Fruit fly (Drosophila melanogaster) whole organism, embryonic: ENCODE measurements around the gene Unc50.

Experiments
- CG1024 ChIP-seq: fragments of 200-800 bp; sonication (Bioruptor generic); IDR thresholded peaks from 2 replicates; pipeline ENCODE4 v1.3.6; 2022; ENCODE audit warnings: missing biosample characterization, missing genetic modification characterization
- CG10267 ChIP-seq: fragments of 200-800 bp; sonication (Bioruptor generic); optimal IDR thresholded peaks from 2 replicates; lab custom pipeline; 2018; ENCODE audit warnings: missing biosample characterization, mild to moderate bottlenecking, missing genetic modification characterization, moderate library complexity
- CG10543 ChIP-seq: fragments of 200-800 bp; sonication (Bioruptor generic); optimal IDR thresholded peaks from 3 replicates; lab custom pipeline; 2017; ENCODE audit warnings: missing biosample characterization, mild to moderate bottlenecking, missing genetic modification characterization, moderate library complexity
- CG12942 ChIP-seq: fragments of 200-800 bp; sonication (Bioruptor generic); optimal IDR thresholded peaks from 3 replicates; lab custom pipeline; 2016; ENCODE audit warnings: missing biosample characterization, missing genetic modification characterization
- CG14014 ChIP-seq: fragments of 200-800 bp; sonication (Bioruptor generic); IDR thresholded peaks from 2 replicates; pipeline ENCODE4 v1.3.6; 2022; ENCODE audit warnings: missing biosample characterization, missing genetic modification characterization
- CG14441 ChIP-seq: fragments of 200-800 bp; sonication (Bioruptor generic); IDR thresholded peaks from 2 replicates; pipeline ENCODE4 v1.3.6; 2022; ENCODE audit warnings: missing biosample characterization, missing genetic modification characterization
- CG17385 ChIP-seq: fragments of 200-800 bp; sonication (Bioruptor generic); optimal IDR thresholded peaks from 3 replicates; lab custom pipeline; 2018; ENCODE audit warnings: missing biosample characterization, mild to moderate bottlenecking, missing genetic modification characterization
- CG2116 ChIP-seq: fragments of 200-800 bp; sonication (Bioruptor generic); optimal IDR thresholded peaks from 3 replicates; lab custom pipeline; 2018; ENCODE audit warnings: missing biosample characterization, mild to moderate bottlenecking, missing genetic modification characterization
- CG33557 ChIP-seq: fragments of 200-800 bp; sonication (Bioruptor generic); optimal IDR thresholded peaks from 2 replicates; lab custom pipeline; 2019; ENCODE audit warnings: missing biosample characterization, mild to moderate bottlenecking, missing genetic modification characterization, moderate library complexity
- CG5180 ChIP-seq: fragments of 200-800 bp; sonication (Bioruptor generic); optimal IDR thresholded peaks from 3 replicates; lab custom pipeline; 2017; ENCODE audit warnings: missing biosample characterization, missing genetic modification characterization, mild to moderate bottlenecking, moderate library complexity, missing genetic modification reagents
- CG5953 ChIP-seq: fragments of 200-800 bp; sonication (Bioruptor generic); IDR thresholded peaks from 2 replicates; pipeline ENCODE4 v1.3.6; 2022; ENCODE audit warnings: missing biosample characterization, missing genetic modification characterization
- CG7271 ChIP-seq: fragments of 200-800 bp; sonication (Bioruptor generic); optimal IDR thresholded peaks from 2 replicates; lab custom pipeline; 2018; ENCODE audit warnings: missing biosample characterization, mild to moderate bottlenecking, missing genetic modification characterization, moderate library complexity
- CG8281 ChIP-seq: fragments of 200-800 bp; sonication (Bioruptor generic); optimal IDR thresholded peaks from 2 replicates; lab custom pipeline; 2018; ENCODE audit warnings: missing biosample characterization, mild to moderate bottlenecking, missing genetic modification characterization, moderate library complexity
- CG9797 ChIP-seq: fragments of 200-800 bp; sonication (Bioruptor generic); optimal IDR thresholded peaks from 3 replicates; lab custom pipeline; 2018; ENCODE audit warnings: missing biosample characterization, mild to moderate bottlenecking, missing genetic modification characterization
- CTCF ChIP-seq: fragments of 200-800 bp; sonication (Bioruptor generic); optimal IDR thresholded peaks from 2 replicates; lab custom pipeline; 2017; ENCODE audit warnings: missing biosample characterization, mild to moderate bottlenecking, missing genetic modification characterization, moderate library complexity
- Dfd ChIP-seq, 2 experiments: fragments of >200 bp; optimal IDR thresholded peaks; 2 replicates each; lab custom pipeline; 2017; ENCODE audit warnings: missing biosample characterization in 2 of 2, missing genetic modification characterization in 2 of 2
- Doc3 ChIP-seq: fragments of 200-800 bp; sonication (Bioruptor generic); IDR thresholded peaks from 3 replicates; pipeline ENCODE4 v1.3.6; 2022; ENCODE audit warnings: missing biosample characterization, missing genetic modification characterization; ENCODE audit not compliant: partially characterized antibody
- Dp ChIP-seq: fragments of 200-800 bp; sonication (Bioruptor generic); optimal IDR thresholded peaks from 2 replicates; lab custom pipeline; 2018; ENCODE audit warnings: missing biosample characterization, mild to moderate bottlenecking, missing genetic modification characterization, moderate library complexity
- Dref ChIP-seq: fragments of 200-800 bp; sonication (Bioruptor generic); IDR thresholded peaks from 2 replicates; pipeline ENCODE4 v1.3.6; 2022; ENCODE audit warnings: missing biosample characterization, missing genetic modification characterization
- Fer1 ChIP-seq: fragments of 200-800 bp; sonication (Bioruptor generic); optimal IDR thresholded peaks from 2 replicates; lab custom pipeline; 2017; ENCODE audit warnings: missing biosample characterization, mild to moderate bottlenecking, missing genetic modification characterization
- HmgZ ChIP-seq: fragments of 200-800 bp; sonication (Bioruptor generic); optimal IDR thresholded peaks from 2 replicates; lab custom pipeline; 2018; ENCODE audit warnings: missing biosample characterization, mild to moderate bottlenecking, missing genetic modification characterization
- Hr78 ChIP-seq, 2 experiments: fragments of 200-800 bp in 1 of 2; fragments of >200 bp in 1 of 2; sonication (Bioruptor generic) in 1 of 2; optimal IDR thresholded peaks; 2 replicates each; lab custom pipeline; 2017 to 2019; ENCODE audit warnings: missing biosample characterization in 2 of 2, missing genetic modification characterization in 2 of 2, mild to moderate bottlenecking in 1 of 2, moderate library complexity in 1 of 2
- Myb ChIP-seq: fragments of 200-800 bp; sonication (Bioruptor generic); optimal IDR thresholded peaks from 2 replicates; lab custom pipeline; 2016; ENCODE audit warnings: missing biosample characterization, missing genetic modification characterization
- Nf-YA ChIP-seq: fragments of 200-800 bp; sonication (Bioruptor generic); IDR thresholded peaks from 2 replicates; pipeline ENCODE4 v1.3.6; 2022; ENCODE audit warnings: missing biosample characterization, missing genetic modification characterization
- Ptx1 ChIP-seq: fragments of 200-800 bp; sonication (Bioruptor generic); IDR thresholded peaks from 2 replicates; pipeline ENCODE4 v1.3.6; 2022; ENCODE audit warnings: missing biosample characterization, missing genetic modification characterization
- Six4 ChIP-seq: fragments of 200-800 bp; sonication (Bioruptor generic); optimal IDR thresholded peaks from 2 replicates; lab custom pipeline; 2016; ENCODE audit warnings: missing biosample characterization, missing genetic modification characterization
- Trl ChIP-seq, 3 experiments: fragments of >200 bp in 2 of 3; fragments of 200-800 bp in 1 of 3; sonication (Bioruptor generic) in 1 of 3; optimal IDR thresholded peaks; 2 replicates in 1 of 3; 3 replicates in 2 of 3; lab custom pipeline; 2016 to 2017; ENCODE audit warnings: missing biosample characterization in 1 of 3, missing genetic modification characterization in 1 of 3
- YL-1 ChIP-seq: fragments of 200-800 bp; sonication (Bioruptor generic); optimal IDR thresholded peaks from 3 replicates; lab custom pipeline; 2017; ENCODE audit warnings: missing biosample characterization, mild to moderate bottlenecking, missing genetic modification characterization
- ab ChIP-seq: fragments of 200-800 bp; sonication (Bioruptor generic); optimal IDR thresholded peaks from 2 replicates; lab custom pipeline; 2016; ENCODE audit warnings: missing biosample characterization, missing genetic modification characterization
- aop ChIP-seq: fragments of 200-800 bp; sonication (Bioruptor generic); IDR thresholded peaks from 2 replicates; pipeline ENCODE4 v1.3.6; 2022; ENCODE audit warnings: missing biosample characterization, missing genetic modification characterization
- ara ChIP-seq: fragments of 200-800 bp; sonication (Bioruptor generic); IDR thresholded peaks from 2 replicates; pipeline ENCODE4 v1.3.6; 2022; ENCODE audit warnings: missing biosample characterization, missing genetic modification characterization
- crp ChIP-seq, 2 experiments: fragments of 200-800 bp; sonication (Bioruptor generic); optimal IDR thresholded peaks; 2 replicates in 1 of 2; 3 replicates in 1 of 2; lab custom pipeline; 2017; ENCODE audit warnings: missing biosample characterization in 2 of 2, missing genetic modification characterization in 2 of 2, mild to moderate bottlenecking in 1 of 2, moderate library complexity in 1 of 2
- da ChIP-seq: fragments of 200-800 bp; sonication (Bioruptor generic); optimal IDR thresholded peaks from 2 replicates; lab custom pipeline; 2016; ENCODE audit warnings: missing biosample characterization, missing genetic modification characterization
- disco-r ChIP-seq: fragments of 200-800 bp; sonication (Bioruptor generic); optimal IDR thresholded peaks from 2 replicates; lab custom pipeline; 2016; ENCODE audit warnings: missing biosample characterization, missing genetic modification characterization
- eyg ChIP-seq: fragments of 200-800 bp; sonication (Bioruptor generic); optimal IDR thresholded peaks from 3 replicates; lab custom pipeline; 2016; ENCODE audit warnings: missing biosample characterization, missing genetic modification characterization
- gce ChIP-seq: fragments of 200-800 bp; sonication (Bioruptor generic); IDR thresholded peaks from 3 replicates; pipeline ENCODE4 v1.3.6; 2022; ENCODE audit warnings: missing biosample characterization, missing genetic modification characterization
- gfzf ChIP-seq: fragments of 200-800 bp; sonication (Bioruptor generic); optimal IDR thresholded peaks from 2 replicates; lab custom pipeline; 2016; ENCODE audit warnings: missing biosample characterization, mild to moderate bottlenecking, missing genetic modification characterization, moderate library complexity
- insv ChIP-seq, 2 experiments: fragments of 200-800 bp; sonication (Bioruptor generic); optimal IDR thresholded peaks; 3 replicates each; lab custom pipeline; 2016 to 2018; ENCODE audit warnings: missing biosample characterization in 2 of 2, missing genetic modification characterization in 2 of 2
- inv ChIP-seq: fragments of 200-800 bp; sonication (Bioruptor generic); IDR thresholded peaks from 2 replicates; pipeline ENCODE4 v1.3.6; 2022; ENCODE audit warnings: missing biosample characterization, missing genetic modification characterization; ENCODE audit not compliant: partially characterized antibody
- lbe ChIP-seq: fragments of 200-800 bp; sonication (Bioruptor generic); optimal IDR thresholded peaks from 2 replicates; lab custom pipeline; 2016; ENCODE audit warnings: missing biosample characterization, mild to moderate bottlenecking, missing genetic modification characterization
- lmd ChIP-seq: fragments of 200-800 bp; sonication (Bioruptor generic); IDR thresholded peaks from 2 replicates; pipeline ENCODE4 v1.3.6; 2022; ENCODE audit warnings: missing biosample characterization, missing genetic modification characterization
- phol ChIP-seq: fragments of 200-800 bp; sonication (Bioruptor generic); optimal IDR thresholded peaks from 3 replicates; lab custom pipeline; 2018; ENCODE audit warnings: missing biosample characterization, mild to moderate bottlenecking, missing genetic modification characterization, moderate library complexity
- pum ChIP-seq: fragments of 200-800 bp; sonication (Bioruptor generic); optimal IDR thresholded peaks from 2 replicates; lab custom pipeline; 2016; ENCODE audit warnings: missing biosample characterization, missing genetic modification characterization
- ranshi ChIP-seq: fragments of 200-800 bp; sonication (Bioruptor generic); IDR thresholded peaks from 2 replicates; pipeline ENCODE4 v1.3.6; 2022; ENCODE audit warnings: missing biosample characterization, missing genetic modification characterization
- sc ChIP-seq, 3 experiments: fragments of >200 bp in 2 of 3; fragments of 200-800 bp in 1 of 3; sonication (Bioruptor generic) in 1 of 3; optimal IDR thresholded peaks; 2 replicates in 2 of 3; 3 replicates in 1 of 3; lab custom pipeline; 2017; ENCODE audit warnings: mild to moderate bottlenecking in 1 of 3, missing biosample characterization in 1 of 3, missing genetic modification characterization in 1 of 3, missing genetic modification reagents in 1 of 3
- sens-2 ChIP-seq: fragments of 200-800 bp; sonication (Bioruptor generic); IDR thresholded peaks from 2 replicates; pipeline ENCODE4 v1.3.6; 2022; ENCODE audit warnings: missing biosample characterization, missing genetic modification characterization
- so ChIP-seq: fragments of 200-800 bp; sonication (Bioruptor generic); IDR thresholded peaks from 3 replicates; pipeline ENCODE4 v1.3.6; 2022; ENCODE audit warnings: missing biosample characterization, missing genetic modification characterization
- sr ChIP-seq: fragments of 200-800 bp; sonication (Bioruptor generic); IDR thresholded peaks from 3 replicates; pipeline ENCODE4 v1.3.6; 2022; ENCODE audit warnings: missing biosample characterization, missing genetic modification characterization
- ssp ChIP-seq: fragments of 200-800 bp; sonication (Bioruptor generic); IDR thresholded peaks from 2 replicates; pipeline ENCODE4 v1.3.6; 2022; ENCODE audit warnings: missing biosample characterization, missing genetic modification characterization
- stc ChIP-seq: fragments of 200-800 bp; sonication (Bioruptor generic); IDR thresholded peaks from 2 replicates; pipeline ENCODE4 v1.3.6; 2022; ENCODE audit warnings: missing biosample characterization, missing genetic modification characterization

Unc50 gene

DNA sequence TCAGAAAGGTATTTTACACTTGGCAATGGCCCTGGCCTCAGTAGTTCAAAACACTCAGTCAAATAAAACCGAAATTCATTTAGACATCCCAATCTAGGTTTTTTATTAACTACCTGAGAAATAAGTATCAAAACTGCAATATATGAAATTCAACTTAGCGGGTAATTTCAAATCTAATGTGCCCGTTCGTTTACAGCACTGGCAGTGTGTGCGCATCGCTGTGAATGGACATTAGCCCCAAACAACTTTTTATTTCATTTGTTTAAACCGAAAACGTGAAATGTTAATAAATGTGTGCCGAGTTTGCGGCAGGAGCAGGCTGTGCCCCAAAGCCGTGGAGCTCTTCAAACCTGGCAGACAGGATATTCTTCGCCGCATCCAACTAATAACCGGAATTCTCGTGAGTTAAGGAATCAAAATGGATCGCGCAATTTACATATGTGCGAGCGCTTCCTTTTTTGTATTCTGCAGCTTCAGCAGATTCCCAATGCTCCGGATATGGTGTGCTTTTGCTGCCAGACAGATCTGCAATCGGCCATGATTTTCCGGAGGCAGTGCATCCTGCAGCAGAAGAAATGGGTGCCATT lies 46.6 kb upstream of the Unc50 start, which contains the start of gene nom:
TSS of gene nom (plus strand) at position 213 of the 587 bp plus-strand sequence.
- no peak for TF ChIP-seq CTCF (GFP tag; lab: Kevin White, UChicago)
- TF ChIP-seq ab = no peak
- no peak for TF ChIP-seq YL-1 (GFP tag; lab: Kevin White, UChicago)
- no peak for TF ChIP-seq lbe (GFP tag; lab: Kevin White, UChicago)
- TF ChIP-seq pum (GFP tag; lab: Kevin White, UChicago) = no peak
- TF ChIP-seq Dfd (GFP tag; optimal IDR thresholded peaks at IDR 0.05; lab: Kevin White, UChicago) = no peak
- peak; percentile 89 for TF ChIP-seq CG10267 (tag; lab: Kevin White, UChicago)
- TF ChIP-seq Nf-YA (GFP tag; lab: Robert Waterston, UW) = no peak
- no peak for TF ChIP-seq so (GFP tag; lab: Robert Waterston, UW)
- no peak for TF ChIP-seq CG12942 (GFP tag; lab: Kevin White, UChicago)
- no peak for TF ChIP-seq eyg
- peak in 1 of 2 experiments; percentile 7 for TF ChIP-seq insv (GFP tag; optimal IDR thresholded peaks at IDR 0.05; lab: Kevin White, UChicago)
- no peak for TF ChIP-seq ranshi (GFP tag; lab: Robert Waterston, UW)
- TF ChIP-seq ara (GFP tag; lab: Robert Waterston, UW) = no peak
- TF ChIP-seq CG8281 (tag; lab: Kevin White, UChicago) = no peak
- TF ChIP-seq lmd = no peak
- no peak for TF ChIP-seq inv
- no peak for TF ChIP-seq CG2116
- peak in 1 of 2 experiments; percentile 22 for TF ChIP-seq crp (GFP tag; optimal IDR thresholded peaks at IDR 0.05; lab: Kevin White, UChicago)
- no peak for TF ChIP-seq CG10543 (GFP tag; lab: Kevin White, UChicago)
- TF ChIP-seq gce (GFP tag; lab: Robert Waterston, UW) = no peak
- TF ChIP-seq CG1024 (GFP tag; lab: Robert Waterston, UW) = no peak
- no peak for TF ChIP-seq ssp (GFP tag; lab: Robert Waterston, UW)
- TF ChIP-seq Fer1 = no peak
- no peak for TF ChIP-seq sc (optimal IDR thresholded peaks at IDR 0.05; lab: Kevin White, UChicago)
- no peak for TF ChIP-seq sc (GFP tag; optimal IDR thresholded peaks at IDR 0.05; lab: Kevin White, UChicago)
- TF ChIP-seq Hr78 (GFP tag; optimal IDR thresholded peaks at IDR 0.05; lab: Kevin White, UChicago) = no peak
- no peak for TF ChIP-seq stc (GFP tag; lab: Robert Waterston, UW)
- TF ChIP-seq Myb (GFP tag; lab: Kevin White, UChicago) = peak; percentile 88
- TF ChIP-seq CG7271 = no peak
- TF ChIP-seq aop (GFP tag; lab: Robert Waterston, UW) = no peak
- TF ChIP-seq Trl (optimal IDR thresholded peaks at IDR 0.05; lab: Kevin White, UChicago) = no peak
- no peak for TF ChIP-seq Trl (GFP tag; optimal IDR thresholded peaks at IDR 0.05; lab: Kevin White, UChicago)
- no peak for TF ChIP-seq Ptx1 (GFP tag; lab: Robert Waterston, UW)
- TF ChIP-seq CG5953 (GFP tag; lab: Robert Waterston, UW) = no peak
- no peak; the same call in 2 of the 3 replicates for TF ChIP-seq Doc3 (GFP tag; lab: Robert Waterston, UW)
- TF ChIP-seq sens-2 = no peak
- TF ChIP-seq Dp (GFP tag; lab: Kevin White, UChicago) = peak; percentile 84
- TF ChIP-seq HmgZ (tag; lab: Kevin White, UChicago) = peak; percentile 11
- no peak for TF ChIP-seq da (GFP tag; lab: Kevin White, UChicago)
- no peak for TF ChIP-seq CG14441 (GFP tag; lab: Robert Waterston, UW)
- no peak for TF ChIP-seq Six4 (GFP tag; lab: Kevin White, UChicago)
- TF ChIP-seq CG14014 (GFP tag; lab: Robert Waterston, UW) = no peak
- TF ChIP-seq CG5180 (GFP tag; lab: Kevin White, UChicago) = no peak
- TF ChIP-seq Dref (GFP tag; lab: Robert Waterston, UW) = no peak
- no peak for TF ChIP-seq disco-r (GFP tag; lab: Kevin White, UChicago)
- peak; percentile 55 for TF ChIP-seq CG9797 (GFP tag; lab: Kevin White, UChicago)
- no peak for TF ChIP-seq sr (GFP tag; lab: Robert Waterston, UW)
- no peak for TF ChIP-seq CG17385 (GFP tag; lab: Kevin White, UChicago)
- TF ChIP-seq gfzf (GFP tag; lab: Kevin White, UChicago) = peak; percentile 17
- peak; percentile 35 for TF ChIP-seq phol (tag; lab: Kevin White, UChicago)
- TF ChIP-seq CG33557 (GFP tag; lab: Kevin White, UChicago) = no peak
